Worm (Caenorhabditis elegans) whole organism, early embryonic: Measurements from ENCODE around the gene ZK856.18.

Experiments used
- ama-1 ChIP-seq: fragments of 150-350 bp; optimal IDR thresholded peaks from 2 replicates; lab custom pipeline; 2014
- ets-7 ChIP-seq: sonication (generic microtip); optimal IDR thresholded peaks from 2 replicates; lab custom pipeline; 2016; ENCODE audit warnings: missing genotype, missing genetic modification characterization, missing compliant biosample characterization
- hmg-4 ChIP-seq: fragments of 200-800 bp; sonication (Bioruptor generic); optimal IDR thresholded peaks from 2 replicates; lab custom pipeline; 2018; ENCODE audit warnings: mild to moderate bottlenecking, missing genetic modification characterization, missing compliant biosample characterization
- pes-1 ChIP-seq: fragments of 200-800 bp; sonication (Bioruptor generic); IDR thresholded peaks from 2 replicates; pipeline ENCODE4 v1.3.6; 2022; ENCODE audit warnings: missing genetic modification reagents, missing genetic modification characterization, missing compliant biosample characterization
- sea-1 ChIP-seq: fragments of 200-800 bp; sonication (Bioruptor generic); conservative IDR thresholded peaks from 2 replicates; pipeline ENCODE4 v1.3.6; 2022; ENCODE audit warnings: missing genetic modification characterization, missing compliant biosample characterization
- tbx-37 ChIP-seq: fragments of 200-800 bp; sonication (Bioruptor generic); conservative IDR thresholded peaks from 2 replicates; pipeline ENCODE4 v1.3.6; 2022; ENCODE audit warnings: missing genetic modification reagents, missing genetic modification characterization, missing compliant biosample characterization
- tra-4 ChIP-seq: sonication (generic microtip); optimal IDR thresholded peaks from 2 replicates; lab custom pipeline; 2017; ENCODE audit warnings: missing genetic modification characterization, missing compliant biosample characterization

- TF ChIP-seq ama-1 (lab: Kevin White, UChicago) (no peak), pes-1 (GFP tag; lab: Robert Waterston, UW) (no peak), hmg-4 (GFP tag; lab: Kevin White, UChicago) (no peak), tra-4 (tag; lab: Kevin White, UChicago) (no peak), ets-7 (no peak), sea-1 (GFP tag; lab: Robert Waterston, UW) (no peak), tbx-37 (no peak)
Measured at ce11 chrV:10221317-10221716, 35.5 kb upstream of the ZK856.18 start, which contains the start of the genes fipr-5 and fipr-9.
